Fruit fly (Drosophila melanogaster) ovary, adult (tissue): ENCODE results near the gene CG7218.

Experiments
- CG17801 ChIP-seq: fragments of 200-800 bp; optimal IDR thresholded peaks from 2 replicates; lab custom pipeline; 2019; ENCODE audit warnings: missing biosample characterization, mild to moderate bottlenecking, missing genetic modification characterization, moderate library complexity; ENCODE audit not compliant: partially characterized antibody

Gene CG7218

DNA sequence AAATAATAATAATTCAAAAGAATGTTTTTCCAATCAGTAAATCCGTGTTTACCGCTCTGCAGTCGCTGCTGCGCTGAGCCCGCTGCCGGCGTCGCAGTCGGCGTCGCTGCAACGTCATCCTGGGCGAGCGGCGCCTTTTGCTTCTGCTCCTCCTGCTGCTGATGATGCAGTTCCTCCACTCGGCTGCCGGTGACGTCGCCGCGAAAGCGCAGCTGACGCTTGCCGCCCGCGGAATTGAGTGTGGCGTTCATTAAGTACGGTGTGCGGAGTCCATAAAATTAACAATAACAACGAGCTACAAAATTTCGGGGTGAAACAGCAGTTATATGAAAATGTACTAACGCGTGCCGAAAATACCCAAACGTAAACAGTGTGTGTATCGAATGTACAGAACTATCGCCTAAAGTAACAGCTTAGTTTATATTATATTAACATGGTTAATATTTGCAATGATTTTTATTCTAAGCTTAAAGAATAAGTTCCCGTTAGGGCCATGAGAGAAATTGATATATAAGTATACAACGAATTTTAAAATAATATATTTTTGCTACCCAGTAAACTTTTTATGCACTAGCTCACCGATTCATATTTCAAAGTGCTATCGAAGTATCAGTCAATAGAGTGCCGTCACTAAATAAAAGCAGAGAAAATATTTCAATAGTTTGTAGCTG is at the start of gene CG7218, which contains the start of gene Cbp20:
CG7218 (minus strand) TSS at position 346 of the 671 bp plus-strand sequence.
Cbp20 (plus strand) TSS at position 610 of the 671 bp plus-strand sequence.
- peak; percentile 50 for TF ChIP-seq CG17801

DNA sequence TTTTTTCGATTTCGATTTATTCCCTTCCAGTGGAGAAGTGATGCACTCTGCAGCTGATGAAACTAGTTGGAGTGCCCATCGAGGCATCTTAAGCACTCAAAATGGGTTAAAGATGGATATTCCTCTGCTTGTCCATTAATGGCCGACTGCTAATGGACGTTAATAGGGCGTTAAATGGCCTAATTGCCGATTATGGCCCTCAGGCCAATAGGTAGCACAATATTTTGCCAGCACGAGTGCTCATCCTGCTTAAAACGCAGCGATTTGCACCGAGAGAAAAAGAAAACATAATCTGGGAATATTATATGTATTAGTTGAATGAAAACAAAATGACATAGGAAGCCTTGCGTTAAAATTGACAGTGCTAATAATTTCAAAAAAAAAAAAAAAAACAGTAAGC is 44.3 kb upstream of the CG7218 start, which contains the start of gene CG44158:
CG44158 (plus strand) TSS at position 301 of the 400 bp plus-strand sequence.
- TF ChIP-seq CG17801, result no peak

DNA sequence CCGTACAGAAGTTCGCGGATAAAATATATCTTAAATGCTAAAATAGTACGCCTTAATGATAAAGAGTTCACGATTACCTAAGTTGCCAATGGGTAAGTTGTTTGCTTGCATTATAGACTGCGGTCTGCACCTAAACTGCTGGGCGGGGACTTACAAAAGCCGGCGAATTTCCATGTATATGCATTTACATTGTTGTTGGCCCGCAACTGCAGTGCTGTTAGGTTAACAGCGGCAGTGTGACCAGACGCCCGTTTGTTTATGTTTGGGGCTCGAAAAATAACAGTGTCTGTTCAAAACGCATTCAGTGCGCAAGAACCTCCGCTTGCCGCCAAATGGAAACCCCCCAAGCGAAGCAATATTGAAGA is 35.7 kb upstream of the CG7218 start:
- no peak for TF ChIP-seq CG17801

DNA sequence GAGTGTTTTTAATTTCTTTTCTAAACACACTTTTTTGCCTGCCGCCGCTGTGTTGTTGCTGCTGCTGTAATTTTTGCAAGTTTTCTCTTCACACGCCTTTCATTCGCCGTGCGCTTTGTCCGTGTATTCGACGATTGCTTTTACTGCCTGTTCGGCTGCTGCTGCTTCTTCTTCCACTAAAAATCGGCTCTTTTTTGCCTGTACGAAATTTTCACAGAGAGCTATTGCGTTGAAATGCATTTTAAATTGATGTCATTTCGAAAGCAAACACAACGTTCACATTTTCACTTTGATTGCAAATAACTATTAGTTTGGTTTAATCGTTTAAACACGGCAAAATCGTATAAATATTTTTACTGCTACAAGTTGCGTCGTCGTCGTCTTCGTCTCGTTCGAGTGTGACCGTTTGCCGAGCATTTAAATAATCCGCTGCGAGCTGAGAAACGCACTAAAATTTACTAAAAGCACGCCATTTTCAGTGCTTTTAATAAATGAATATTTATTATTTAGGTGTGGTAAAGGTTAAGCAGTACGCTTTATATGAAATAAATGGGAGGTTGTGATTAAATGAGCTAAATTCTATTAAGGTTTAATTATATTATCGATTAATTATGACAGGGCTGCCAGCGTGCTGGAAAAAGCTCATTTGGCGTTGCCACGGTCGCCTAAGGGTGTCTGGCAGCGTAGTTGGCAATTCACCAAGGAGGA is 35.1 kb upstream of the CG7218 start, which contains the start of the genes Ssdp and CG7985:
Ssdp (minus strand) TSS at position 419 of the 708 bp plus-strand sequence.
CG7985 (plus strand) TSS at position 681 of the 708 bp plus-strand sequence.
- TF ChIP-seq CG17801, result no peak

DNA sequence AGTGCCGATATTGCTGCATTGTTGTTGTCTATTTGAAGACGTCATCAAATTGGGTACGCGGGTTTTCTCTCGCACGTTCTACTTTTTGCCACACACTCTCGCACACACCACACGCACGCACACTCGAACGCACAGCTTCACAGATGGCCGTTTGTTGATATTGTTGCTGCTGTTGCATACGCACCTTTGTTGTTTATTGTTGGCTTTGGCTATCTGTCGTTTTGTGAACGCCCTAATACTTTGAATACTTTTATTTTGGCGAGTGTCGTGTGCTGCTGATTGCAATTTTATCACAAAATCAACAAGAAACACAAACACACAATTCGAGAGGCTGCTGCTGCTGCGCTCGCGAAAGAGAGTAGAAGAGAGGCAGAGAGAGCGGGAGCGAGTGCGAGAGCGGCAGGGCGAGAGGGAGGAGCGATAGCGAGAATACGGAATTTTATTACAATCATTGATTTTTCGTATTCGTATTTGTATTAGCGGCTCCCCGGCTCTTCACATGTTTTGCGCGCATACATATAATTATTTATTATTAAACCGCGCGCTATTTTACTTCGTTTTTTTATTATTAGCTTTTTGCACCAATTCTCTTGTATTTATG is 34.4 kb upstream of the CG7218 start:
- TF ChIP-seq CG17801, result peak; percentile 61

DNA sequence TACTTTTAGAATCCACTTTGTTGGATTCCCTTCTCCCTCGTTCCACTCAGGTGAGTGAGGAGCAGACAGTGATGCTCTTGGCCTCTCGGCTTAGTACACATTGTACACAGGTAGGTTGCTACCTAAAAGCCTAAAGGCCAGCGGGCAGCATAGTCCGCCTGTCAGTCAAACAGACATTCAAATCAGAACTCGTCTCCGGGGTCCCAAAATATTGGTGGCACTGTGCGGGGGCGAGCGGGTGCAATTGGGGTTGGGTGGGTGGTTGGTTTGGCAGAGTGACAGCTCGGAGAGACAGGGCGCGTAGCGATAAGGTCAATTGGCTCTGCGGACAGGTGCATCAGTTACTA is 33.6 kb upstream of the CG7218 start:
- TF ChIP-seq CG17801, result no peak

DNA sequence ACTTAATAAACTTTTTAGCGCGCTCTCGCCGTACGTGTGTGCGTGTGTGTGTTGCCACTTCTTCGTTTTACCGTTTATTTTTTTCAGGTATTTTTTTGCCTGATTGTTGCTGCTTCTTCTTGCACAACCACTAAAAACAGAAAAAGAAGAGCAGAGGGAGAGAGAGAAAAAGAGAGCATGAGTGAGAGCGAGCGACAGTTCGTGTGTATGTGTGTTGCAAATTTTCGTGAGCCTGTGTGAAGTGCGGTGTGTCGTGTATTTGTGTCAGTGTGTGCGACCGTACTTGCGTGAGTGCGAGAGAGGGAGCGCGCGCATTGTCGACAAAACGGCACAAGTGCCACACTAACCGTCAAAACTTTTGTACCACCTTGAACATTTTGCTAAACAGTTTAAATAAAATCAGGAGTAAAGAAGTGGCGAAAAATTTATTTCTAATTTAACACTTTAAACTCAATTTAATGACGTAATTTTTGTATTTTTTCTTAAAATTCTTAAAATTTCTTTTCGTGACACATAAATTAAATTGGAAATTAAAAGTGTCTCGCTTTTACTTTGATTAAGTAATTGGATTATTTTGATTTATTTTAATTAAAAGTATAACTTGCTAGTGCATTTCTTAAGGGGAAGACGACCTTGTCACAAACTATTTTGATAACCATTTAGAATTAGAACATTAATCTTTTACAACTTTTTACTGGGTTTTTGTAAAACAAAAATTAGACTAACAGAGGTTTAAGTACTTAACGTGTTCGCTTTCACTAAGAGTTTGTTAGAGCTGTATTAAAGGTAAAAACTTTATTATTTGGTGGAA is 33.0 kb upstream of the CG7218 start:
- TF ChIP-seq CG17801, result peak; percentile 93

DNA sequence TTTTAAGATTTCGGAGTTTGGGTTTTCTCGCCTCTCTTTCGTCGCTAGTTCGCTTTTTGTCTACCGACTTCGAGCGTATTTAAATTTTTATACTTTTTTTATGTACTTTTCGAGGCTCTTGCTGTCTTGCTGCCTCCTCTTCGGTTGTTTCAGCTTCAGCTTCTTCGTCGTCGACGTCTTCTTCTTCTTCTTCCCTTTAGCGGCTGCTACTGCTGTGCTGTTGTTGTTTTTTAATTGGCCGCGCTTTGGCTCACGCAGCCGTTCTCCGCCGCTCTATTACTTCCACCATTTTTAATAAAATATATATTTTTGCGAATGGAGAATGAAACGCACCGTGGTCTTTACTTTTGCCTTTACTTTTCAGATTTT is 32.4 kb upstream of the CG7218 start:
- TF ChIP-seq CG17801, result no peak

DNA sequence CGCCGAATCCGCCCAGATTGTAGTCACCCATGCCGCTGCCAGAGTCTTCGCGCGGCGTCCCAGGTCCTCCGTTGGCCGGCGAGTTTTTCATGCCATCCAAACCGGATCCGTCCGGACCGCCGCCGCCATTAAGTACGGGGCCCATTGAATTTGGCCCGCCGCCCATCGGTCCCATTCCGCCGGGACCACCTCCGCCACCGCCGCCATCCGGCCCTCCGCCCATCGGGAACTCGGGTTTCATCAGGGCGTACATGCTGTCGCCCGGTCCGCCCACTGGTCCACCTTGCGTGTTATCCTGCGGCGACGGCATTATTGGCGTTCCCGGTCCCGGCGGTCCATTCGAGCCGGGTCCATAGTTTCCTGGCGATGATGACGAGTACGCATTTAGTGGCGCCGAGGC is 31.1 kb upstream of the CG7218 start:
- no peak for TF ChIP-seq CG17801

DNA sequence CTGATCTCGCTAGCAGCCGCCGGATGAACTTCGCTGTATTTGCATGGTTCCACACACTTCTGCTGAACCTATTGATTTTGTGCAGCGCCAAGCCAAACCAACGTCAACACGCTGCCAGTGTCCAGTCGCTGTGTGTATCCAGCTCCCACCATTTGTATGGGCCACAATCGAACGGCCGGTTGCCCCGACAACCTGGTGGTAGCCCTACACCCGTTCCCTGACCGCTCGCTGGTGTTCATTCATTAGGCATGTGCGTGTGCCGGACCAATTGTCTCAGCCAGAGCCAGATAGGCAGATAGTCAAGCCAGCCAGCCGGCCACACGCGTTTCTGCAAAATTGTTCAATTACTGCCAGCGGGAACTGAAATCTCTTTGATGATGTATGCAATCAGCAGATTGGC is 27.7 kb upstream of the CG7218 start, which contains the start of gene CG14313:
CG14313 (minus strand) TSS at position 101 of the 400 bp plus-strand sequence.
- no peak for TF ChIP-seq CG17801

DNA sequence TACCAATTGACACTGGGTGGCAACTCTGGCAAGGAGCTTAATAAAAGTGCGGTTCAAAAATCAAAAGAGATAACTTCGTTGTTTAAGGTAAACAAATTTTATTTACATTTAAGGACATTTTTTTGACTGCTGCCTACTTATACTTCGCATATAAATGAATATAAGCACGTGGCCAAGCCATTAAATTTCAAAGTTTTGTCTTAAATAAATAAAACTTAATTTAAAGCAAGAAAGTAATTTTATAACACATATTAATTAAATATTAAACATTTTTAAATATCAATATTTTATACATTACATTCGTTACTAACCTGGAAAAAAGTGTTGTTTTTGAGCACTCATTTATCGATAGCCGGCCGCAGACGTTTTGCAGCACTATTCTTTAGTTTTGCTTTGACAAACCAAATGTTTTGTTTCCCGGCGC is 24.5 kb upstream of the CG7218 start, which contains the start of the genes CG12321 and MED17:
CG12321 (minus strand) TSS at position 6 of the 424 bp plus-strand sequence.
MED17 (plus strand) TSS at position 371 of the 424 bp plus-strand sequence.
- TF ChIP-seq CG17801, result peak; percentile 85

DNA sequence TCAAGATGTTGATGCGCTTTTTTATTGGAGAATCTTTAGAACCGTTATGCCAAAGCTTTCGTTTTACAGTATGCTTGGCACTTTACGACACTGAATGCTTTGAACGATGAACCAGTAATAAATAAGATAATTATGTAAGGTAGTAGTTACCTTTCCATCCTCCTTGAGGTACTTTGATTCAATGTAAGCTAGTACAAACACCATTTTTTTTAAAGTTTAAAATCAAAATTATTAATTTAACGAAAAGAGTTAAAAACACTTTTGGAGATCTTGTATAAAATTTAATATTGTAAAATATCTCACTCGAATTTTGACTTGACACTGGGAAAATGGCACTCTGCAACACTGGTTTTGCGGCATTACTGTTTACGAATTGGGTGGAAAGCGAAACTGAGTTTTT is 21.2 kb upstream of the CG7218 start, which contains the start of the genes Arp5 and CG7208:
Arp5 (plus strand) TSS at position 114 of the 400 bp plus-strand sequence.
CG7208 (minus strand) TSS at position 331 of the 400 bp plus-strand sequence.
- TF ChIP-seq CG17801, result peak; percentile 86

DNA sequence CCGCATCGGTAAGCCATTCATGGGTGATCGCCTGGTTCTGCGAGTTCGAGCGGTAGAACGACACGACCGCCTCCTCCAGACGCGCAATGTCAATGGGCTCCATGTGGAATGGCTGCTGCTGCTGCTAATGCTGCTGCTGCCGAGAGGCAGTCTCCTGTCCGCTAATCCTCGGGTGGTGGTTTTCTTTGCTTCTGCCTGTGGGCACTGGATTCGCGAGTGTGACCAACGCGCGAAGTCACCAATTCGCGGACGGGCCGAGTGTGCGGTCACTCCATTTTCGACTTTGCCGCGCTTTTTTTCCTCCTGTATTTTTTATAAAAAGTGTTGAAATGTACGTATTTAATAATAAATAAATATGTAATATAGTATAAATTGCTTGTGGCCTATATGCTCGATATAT is 19.0 kb upstream of the CG7218 start, which contains the start of gene cdm:
cdm (minus strand) TSS at position 236 of the 400 bp plus-strand sequence.
- peak; percentile 2 for TF ChIP-seq CG17801

DNA sequence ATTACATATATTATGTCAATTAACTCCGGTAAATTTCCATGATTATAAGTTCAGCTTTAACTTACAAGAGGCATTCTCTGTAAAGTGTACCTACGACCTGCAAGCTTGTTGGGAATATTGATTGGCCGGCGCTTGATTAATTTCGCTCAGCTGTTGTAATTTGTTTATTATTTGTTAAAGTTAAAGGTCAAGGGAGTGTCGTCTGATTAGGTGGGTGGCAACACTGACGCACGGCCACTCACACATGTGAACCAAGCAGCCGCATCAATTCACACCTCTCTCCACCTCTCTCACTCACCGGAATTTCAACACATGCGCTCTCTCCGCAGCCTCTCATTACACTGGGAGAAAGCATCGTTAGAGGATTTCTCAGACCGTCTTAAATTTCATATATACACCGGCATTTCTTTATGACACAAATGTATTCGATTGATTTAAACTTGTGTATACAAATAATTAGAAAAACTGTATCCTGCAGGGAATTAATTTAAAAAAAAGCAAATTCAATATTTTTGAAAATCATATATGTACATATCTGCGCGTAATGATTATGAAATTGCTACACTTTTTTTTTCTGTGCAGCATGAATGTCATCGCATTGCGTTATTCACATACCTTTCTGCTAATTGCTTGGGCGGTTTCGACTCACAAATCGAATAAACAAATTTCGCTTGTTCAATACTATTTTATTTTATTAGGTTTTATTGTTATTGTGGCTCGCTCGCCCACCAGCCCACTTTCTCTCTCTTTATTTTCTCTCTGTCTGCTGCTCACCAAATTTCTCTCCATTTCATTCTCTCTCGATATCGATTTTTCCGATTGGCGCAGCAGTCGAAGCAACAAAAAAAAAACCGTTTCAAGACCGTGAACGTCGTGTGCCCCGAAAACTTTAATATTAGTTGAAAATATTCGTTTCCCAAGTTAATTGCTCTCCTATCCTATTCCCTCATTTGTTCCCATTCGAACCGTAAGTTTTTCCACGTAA is 8.1 kb upstream of the CG7218 start:
- peak; percentile 75 for TF ChIP-seq CG17801
